Fruit fly (Drosophila melanogaster) whole organism, embryonic: Measurements from ENCODE around the gene CG42449.

Experiments
- Aef1 ChIP-seq: fragments of 200-800 bp; sonication (Bioruptor generic); IDR thresholded peaks from 3 replicates; pipeline ENCODE4 v1.3.6; 2022; ENCODE audit warnings: missing biosample characterization, missing genetic modification characterization
- Asciz ChIP-seq: fragments of 200-800 bp; sonication (Bioruptor generic); optimal IDR thresholded peaks from 2 replicates; lab custom pipeline; 2017; ENCODE audit warnings: missing biosample characterization, mild to moderate bottlenecking, missing genetic modification characterization, missing genetic modification reagents
- Bdp1 ChIP-seq: fragments of 200-800 bp; sonication (Bioruptor generic); optimal IDR thresholded peaks from 3 replicates; lab custom pipeline; 2016; ENCODE audit warnings: missing biosample characterization, missing genetic modification characterization
- CG10431 ChIP-seq: fragments of 200-800 bp; sonication (Bioruptor generic); optimal IDR thresholded peaks from 3 replicates; lab custom pipeline; 2018; ENCODE audit warnings: missing biosample characterization, mild to moderate bottlenecking, missing genetic modification characterization
- CG12104 ChIP-seq: fragments of 200-800 bp; sonication (Bioruptor generic); optimal IDR thresholded peaks from 3 replicates; lab custom pipeline; 2016; ENCODE audit warnings: missing biosample characterization, missing genetic modification characterization
- CG12236 ChIP-seq: fragments of 200-800 bp; sonication (Bioruptor generic); optimal IDR thresholded peaks from 2 replicates; lab custom pipeline; 2016; ENCODE audit warnings: missing biosample characterization, missing genetic modification characterization
- CG13123 ChIP-seq: fragments of 200-800 bp; sonication (Bioruptor generic); optimal IDR thresholded peaks from 2 replicates; lab custom pipeline; 2016; ENCODE audit warnings: missing biosample characterization, missing genetic modification characterization
- CG15011 ChIP-seq: fragments of 200-800 bp; sonication (Bioruptor generic); optimal IDR thresholded peaks from 3 replicates; lab custom pipeline; 2018; ENCODE audit warnings: missing biosample characterization, mild to moderate bottlenecking, missing genetic modification characterization
- CG17328 ChIP-seq: fragments of 200-800 bp; sonication (Bioruptor generic); IDR thresholded peaks from 2 replicates; pipeline ENCODE4 v1.3.6; 2022; ENCODE audit warnings: missing biosample characterization, missing genetic modification characterization
- CG17385 ChIP-seq: fragments of 200-800 bp; sonication (Bioruptor generic); optimal IDR thresholded peaks from 3 replicates; lab custom pipeline; 2018; ENCODE audit warnings: missing biosample characterization, mild to moderate bottlenecking, missing genetic modification characterization
- CG17802 ChIP-seq: fragments of 200-800 bp; sonication (Bioruptor generic); optimal IDR thresholded peaks from 2 replicates; lab custom pipeline; 2018; ENCODE audit warnings: missing biosample characterization, mild to moderate bottlenecking, missing genetic modification characterization, moderate library complexity
- CG17829 ChIP-seq: fragments of 200-800 bp; optimal IDR thresholded peaks from 2 replicates; lab custom pipeline; 2019; ENCODE audit warnings: missing biosample characterization, mild to moderate bottlenecking, missing genetic modification characterization, moderate library complexity
- CG1832 ChIP-seq: fragments of 200-800 bp; sonication (Bioruptor generic); optimal IDR thresholded peaks from 2 replicates; lab custom pipeline; 2017; ENCODE audit warnings: missing biosample characterization, mild to moderate bottlenecking, missing genetic modification characterization, inconsistent platforms
- CG18764 ChIP-seq: fragments of 200-800 bp; sonication (Bioruptor generic); optimal IDR thresholded peaks from 3 replicates; lab custom pipeline; 2016; ENCODE audit warnings: missing biosample characterization, missing genetic modification characterization
- CG2875 ChIP-seq: fragments of 200-800 bp; sonication (Bioruptor generic); optimal IDR thresholded peaks from 2 replicates; lab custom pipeline; 2017; ENCODE audit warnings: missing biosample characterization, mild to moderate bottlenecking, missing genetic modification characterization, missing genetic modification reagents
- CG2889 ChIP-seq: fragments of 200-800 bp; sonication (Bioruptor generic); IDR thresholded peaks from 3 replicates; pipeline ENCODE4 v1.3.6; 2022; ENCODE audit warnings: missing biosample characterization, missing genetic modification characterization
- CG33557 ChIP-seq: fragments of 200-800 bp; sonication (Bioruptor generic); optimal IDR thresholded peaks from 2 replicates; lab custom pipeline; 2019; ENCODE audit warnings: missing biosample characterization, mild to moderate bottlenecking, missing genetic modification characterization, moderate library complexity
- CG3407 ChIP-seq: fragments of 200-800 bp; sonication (Bioruptor generic); optimal IDR thresholded peaks from 2 replicates; lab custom pipeline; 2018; ENCODE audit warnings: missing biosample characterization, mild to moderate bottlenecking, missing genetic modification characterization
- CG4820 ChIP-seq: fragments of 200-800 bp; sonication (Bioruptor generic); optimal IDR thresholded peaks from 3 replicates; lab custom pipeline; 2016; ENCODE audit warnings: missing biosample characterization, missing genetic modification characterization
- CG6272 ChIP-seq: fragments of 200-800 bp; sonication (Bioruptor generic); IDR thresholded peaks from 2 replicates; pipeline ENCODE4 v1.3.6; 2022; ENCODE audit warnings: missing biosample characterization, missing genetic modification characterization
- CG6854 ChIP-seq: fragments of 200-800 bp; sonication (Bioruptor generic); optimal IDR thresholded peaks from 3 replicates; lab custom pipeline; 2017; ENCODE audit warnings: missing biosample characterization, mild to moderate bottlenecking, missing genetic modification characterization
- CG7556 ChIP-seq: fragments of 200-800 bp; sonication (Bioruptor generic); optimal IDR thresholded peaks from 2 replicates; lab custom pipeline; 2017; ENCODE audit warnings: missing biosample characterization, mild to moderate bottlenecking, missing genetic modification characterization
- CG8944 ChIP-seq: fragments of 200-800 bp; sonication (Bioruptor generic); optimal IDR thresholded peaks from 3 replicates; lab custom pipeline; 2016; ENCODE audit warnings: missing biosample characterization, missing genetic modification characterization
- CTCF ChIP-seq: fragments of 200-800 bp; sonication (Bioruptor generic); optimal IDR thresholded peaks from 2 replicates; lab custom pipeline; 2017; ENCODE audit warnings: missing biosample characterization, mild to moderate bottlenecking, missing genetic modification characterization, moderate library complexity
- Deaf1 ChIP-seq: fragments of 200-800 bp; optimal IDR thresholded peaks from 3 replicates; lab custom pipeline; 2019; ENCODE audit warnings: missing biosample characterization, mild to moderate bottlenecking, missing genetic modification characterization, moderate library complexity
- Dip2 ChIP-seq: fragments of 200-800 bp; sonication (Bioruptor generic); IDR thresholded peaks from 2 replicates; pipeline ENCODE4 v1.3.6; 2022; ENCODE audit warnings: missing biosample characterization, missing genetic modification characterization
- MESR4 ChIP-seq: fragments of 200-800 bp; sonication (Bioruptor generic); optimal IDR thresholded peaks from 2 replicates; lab custom pipeline; 2018; ENCODE audit warnings: missing biosample characterization, mild to moderate bottlenecking, missing genetic modification characterization, moderate library complexity
- Rx ChIP-seq: fragments of 200-800 bp; sonication (Bioruptor generic); IDR thresholded peaks from 2 replicates; pipeline ENCODE4 v1.3.6; 2022; ENCODE audit warnings: missing biosample characterization, missing genetic modification characterization
- Vsx1 ChIP-seq: fragments of 200-800 bp; sonication (Bioruptor generic); optimal IDR thresholded peaks from 2 replicates; lab custom pipeline; 2017; ENCODE audit warnings: missing biosample characterization, mild to moderate bottlenecking, missing genetic modification characterization, missing genetic modification reagents
- cad ChIP-seq: fragments of >200 bp; optimal IDR thresholded peaks from 2 replicates; lab custom pipeline; 2017; ENCODE audit warnings: missing biosample characterization, missing genetic modification characterization
- cg ChIP-seq: fragments of 200-800 bp; sonication (Bioruptor generic); optimal IDR thresholded peaks from 3 replicates; lab custom pipeline; 2019; ENCODE audit warnings: missing biosample characterization, mild to moderate bottlenecking, missing genetic modification characterization, moderate library complexity
- chm ChIP-seq: fragments of 200-800 bp; sonication (Bioruptor generic); IDR thresholded peaks from 2 replicates; pipeline ENCODE4 v1.3.6; 2022; ENCODE audit warnings: missing biosample characterization, missing genetic modification characterization
- da ChIP-seq: fragments of 200-800 bp; sonication (Bioruptor generic); optimal IDR thresholded peaks from 2 replicates; lab custom pipeline; 2016; ENCODE audit warnings: missing biosample characterization, missing genetic modification characterization
- dimm ChIP-seq: fragments of 200-800 bp; sonication (Bioruptor generic); IDR thresholded peaks from 2 replicates; pipeline ENCODE4 v1.3.6; 2022; ENCODE audit warnings: missing biosample characterization, missing genetic modification characterization
- dmrt11E ChIP-seq: fragments of 200-800 bp; sonication (Bioruptor generic); optimal IDR thresholded peaks from 3 replicates; lab custom pipeline; 2018; ENCODE audit warnings: missing biosample characterization, mild to moderate bottlenecking, missing genetic modification characterization, moderate library complexity
- dmrt99B ChIP-seq: fragments of 200-800 bp; sonication (Bioruptor generic); optimal IDR thresholded peaks from 2 replicates; lab custom pipeline; 2018; ENCODE audit warnings: missing biosample characterization, mild to moderate bottlenecking, missing genetic modification characterization, moderate library complexity
- esg ChIP-seq: fragments of 200-800 bp; sonication (Bioruptor generic); conservative IDR thresholded peaks from 2 replicates; pipeline ENCODE4 v1.3.6; 2022; ENCODE audit warnings: missing biosample characterization, missing genetic modification characterization
- gce ChIP-seq: fragments of 200-800 bp; sonication (Bioruptor generic); IDR thresholded peaks from 3 replicates; pipeline ENCODE4 v1.3.6; 2022; ENCODE audit warnings: missing biosample characterization, missing genetic modification characterization
- h ChIP-seq: fragments of >200 bp; optimal IDR thresholded peaks from 2 replicates; lab custom pipeline; 2017
- ken ChIP-seq: fragments of 200-800 bp; sonication (Bioruptor generic); IDR thresholded peaks from 3 replicates; pipeline ENCODE4 v1.3.6; 2022; ENCODE audit warnings: missing biosample characterization, missing genetic modification characterization
- nau ChIP-seq: fragments of 200-800 bp; sonication (Bioruptor generic); optimal IDR thresholded peaks from 3 replicates; lab custom pipeline; 2017; ENCODE audit warnings: missing biosample characterization, mild to moderate bottlenecking, missing genetic modification characterization, missing genetic modification reagents
- oc ChIP-seq: fragments of 200-800 bp; sonication (Bioruptor generic); optimal IDR thresholded peaks from 2 replicates; lab custom pipeline; 2018; ENCODE audit warnings: missing biosample characterization, mild to moderate bottlenecking, missing genetic modification characterization, moderate library complexity
- pita ChIP-seq: fragments of 200-800 bp; sonication (Bioruptor generic); optimal IDR thresholded peaks from 2 replicates; lab custom pipeline; 2017; ENCODE audit warnings: missing biosample characterization, mild to moderate bottlenecking, missing genetic modification characterization
- pum ChIP-seq: fragments of 200-800 bp; sonication (Bioruptor generic); optimal IDR thresholded peaks from 2 replicates; lab custom pipeline; 2016; ENCODE audit warnings: missing biosample characterization, missing genetic modification characterization
- sd ChIP-seq: fragments of 200-800 bp; sonication (Bioruptor generic); optimal IDR thresholded peaks from 3 replicates; lab custom pipeline; 2018; ENCODE audit warnings: missing biosample characterization, mild to moderate bottlenecking, missing genetic modification characterization, moderate library complexity
- seq ChIP-seq: fragments of 200-800 bp; sonication (Bioruptor generic); IDR thresholded peaks from 2 replicates; pipeline ENCODE4 v1.3.6; 2022; ENCODE audit warnings: missing biosample characterization, missing genetic modification characterization
- sima ChIP-seq: fragments of 200-800 bp; sonication (Bioruptor generic); optimal IDR thresholded peaks from 2 replicates; lab custom pipeline; 2016; ENCODE audit warnings: missing biosample characterization, missing genetic modification characterization
- slp2 ChIP-seq: fragments of 200-800 bp; sonication (Bioruptor generic); optimal IDR thresholded peaks from 2 replicates; lab custom pipeline; 2016; ENCODE audit warnings: missing biosample characterization, missing genetic modification characterization
- sr ChIP-seq: fragments of 200-800 bp; sonication (Bioruptor generic); IDR thresholded peaks from 3 replicates; pipeline ENCODE4 v1.3.6; 2022; ENCODE audit warnings: missing biosample characterization, missing genetic modification characterization
- tap ChIP-seq: fragments of 200-800 bp; optimal IDR thresholded peaks from 3 replicates; lab custom pipeline; 2019; ENCODE audit warnings: missing biosample characterization, mild to moderate bottlenecking, missing genetic modification characterization, moderate library complexity
- tup ChIP-seq: fragments of 200-800 bp; sonication (Bioruptor generic); optimal IDR thresholded peaks from 2 replicates; lab custom pipeline; 2016; ENCODE audit warnings: missing biosample characterization, mild to moderate bottlenecking, missing genetic modification characterization, moderate library complexity
- tx ChIP-seq: fragments of 200-800 bp; sonication (Bioruptor generic); optimal IDR thresholded peaks from 2 replicates; lab custom pipeline; 2016; ENCODE audit warnings: missing biosample characterization, missing genetic modification characterization

CG42449 gene

dm6 chrX:5724744-5725185, 41.7 kb downstream of the CG42449 start (continued):
- TF ChIP-seq CG6854 (GFP tag; lab: Kevin White, UChicago) (no peak), dimm (peak; percentile 18; the same call in 1 of the 2 replicates), dmrt11E (peak; percentile 62), CG17385 (GFP tag; lab: Kevin White, UChicago) (no peak), cg (GFP tag; lab: Kevin White, UChicago) (no peak), CG1832 (no peak), CG8944 (GFP tag; lab: Kevin White, UChicago) (peak; percentile 65), sima (GFP tag; lab: Kevin White, UChicago) (no peak), Asciz (GFP tag; lab: Kevin White, UChicago) (peak; percentile 70), tap (tag; lab: Kevin White, UChicago) (peak; percentile 44), sd (no peak), tup (GFP tag; lab: Kevin White, UChicago) (no peak), CG2889 (GFP tag; lab: Robert Waterston, UW) (0 out of 3 replicates have a peak, but pooled peaks have one; percentile 46), Aef1 (GFP tag; lab: Robert Waterston, UW) (0 out of 3 replicates have a peak, but pooled peaks have one; percentile 10), Vsx1 (GFP tag; lab: Kevin White, UChicago) (peak; percentile 21), tx (GFP tag; lab: Kevin White, UChicago) (peak; percentile 24), CG17829 (tag; lab: Kevin White, UChicago) (peak; percentile 17), nau (GFP tag; lab: Kevin White, UChicago) (peak; percentile 62), CG4820 (GFP tag; lab: Kevin White, UChicago) (peak; percentile 23), pita (no peak), pum (GFP tag; lab: Kevin White, UChicago) (peak; percentile 35), oc (tag; lab: Kevin White, UChicago) (no peak), MESR4 (no peak), esg (GFP tag; lab: Robert Waterston, UW) (peak; percentile 53), CG6272 (GFP tag; lab: Robert Waterston, UW) (no peak), h (lab: Kevin White, UChicago) (no peak), CG18764 (GFP tag; lab: Kevin White, UChicago) (no peak), CG12104 (peak; percentile 15), ken (peak; percentile 54; the same call in 1 of the 3 replicates), CG15011 (GFP tag; lab: Kevin White, UChicago) (no peak), CG10431 (GFP tag; lab: Kevin White, UChicago) (no peak), da (GFP tag; lab: Kevin White, UChicago) (no peak), Deaf1 (tag; lab: Kevin White, UChicago) (no peak), CG12236 (GFP tag; lab: Kevin White, UChicago) (peak; percentile 26), CG2875 (peak; percentile 72), CTCF (GFP tag; lab: Kevin White, UChicago) (peak; percentile 23), sr (GFP tag; lab: Robert Waterston, UW) (no peak), slp2 (peak; percentile 8), Rx (peak; percentile 67), Bdp1 (GFP tag; lab: Kevin White, UChicago) (no peak), CG17328 (no peak; the same call in none of the 2 replicates), Dip2 (no peak), CG33557 (GFP tag; lab: Kevin White, UChicago) (peak; percentile 54), gce (GFP tag; lab: Robert Waterston, UW) (no peak), seq (GFP tag; lab: Robert Waterston, UW) (no peak; the same call in 1 of the 2 replicates), CG3407 (GFP tag; lab: Kevin White, UChicago) (peak; percentile 82), CG7556 (GFP tag; lab: Kevin White, UChicago) (peak; percentile 11), CG17802 (peak; percentile 48), cad (GFP tag; lab: Kevin White, UChicago) (no peak), CG13123 (peak; percentile 21), dmrt99B (tag; lab: Kevin White, UChicago) (peak; percentile 52), chm (GFP tag; lab: Robert Waterston, UW) (no peak)
